Worm (Caenorhabditis elegans) whole organism, L2 larva: ENCODE data around the gene C28G1.6.

ENCODE experiments used
- C34F6.9 ChIP-seq: fragments of 150-350 bp; optimal IDR thresholded peaks from 2 replicates; lab custom pipeline; 2014; ENCODE audit warnings: missing biosample characterization, missing genetic modification characterization
- F13H6.1 ChIP-seq: sonication (generic microtip); optimal IDR thresholded peaks from 2 replicates; lab custom pipeline; 2016; ENCODE audit warnings: missing genetic modification characterization, missing compliant biosample characterization
- ZK546.5 ChIP-seq: sonication (generic microtip); optimal IDR thresholded peaks from 2 replicates; lab custom pipeline; 2017; ENCODE audit warnings: missing biosample characterization, missing genetic modification characterization
- alr-1 ChIP-seq: fragments of 150-350 bp; optimal IDR thresholded peaks from 2 replicates; lab custom pipeline; 2014; ENCODE audit warnings: missing biosample characterization, missing genetic modification characterization
- aly-2 ChIP-seq: fragments of 150-350 bp; optimal IDR thresholded peaks from 2 replicates; lab custom pipeline; 2014; ENCODE audit warnings: missing biosample characterization, missing genetic modification characterization
- blmp-1 ChIP-seq: sonication (generic microtip); optimal IDR thresholded peaks from 2 replicates; lab custom pipeline; 2017; ENCODE audit warnings: missing genetic modification characterization, mild to moderate bottlenecking, missing compliant biosample characterization, antibody characterized with exemption, moderate library complexity; ENCODE audit not compliant: insufficient read depth
- ceh-82 ChIP-seq: fragments of 150-350 bp; optimal IDR thresholded peaks from 2 replicates; lab custom pipeline; 2014; ENCODE audit warnings: missing biosample characterization, missing genetic modification characterization
- crh-2 ChIP-seq: sonication (generic microtip); optimal IDR thresholded peaks from 2 replicates; lab custom pipeline; 2017; ENCODE audit warnings: missing biosample characterization, missing genetic modification characterization
- dmd-4 ChIP-seq: sonication (generic microtip); optimal IDR thresholded peaks from 2 replicates; lab custom pipeline; 2017; ENCODE audit warnings: missing biosample characterization, missing genetic modification characterization
- egl-27 ChIP-seq: sonication (generic microtip); optimal IDR thresholded peaks from 3 replicates; lab custom pipeline; 2017; ENCODE audit warnings: missing biosample characterization, missing genetic modification reagents, missing genetic modification characterization
- elt-1 ChIP-seq: fragments of 150-350 bp; optimal IDR thresholded peaks from 2 replicates; lab custom pipeline; 2014; ENCODE audit warnings: missing biosample characterization, missing genetic modification characterization
- elt-3 ChIP-seq: sonication (generic microtip); optimal IDR thresholded peaks from 2 replicates; lab custom pipeline; 2017; ENCODE audit warnings: missing biosample characterization, missing genetic modification characterization
- fos-1 ChIP-seq: fragments of 150-350 bp; optimal IDR thresholded peaks from 2 replicates; lab custom pipeline; 2014; ENCODE audit warnings: missing biosample characterization, missing genetic modification characterization
- gmeb-1 ChIP-seq: fragments of 150-350 bp; optimal IDR thresholded peaks from 2 replicates; lab custom pipeline; 2014; ENCODE audit warnings: missing biosample characterization, missing genetic modification characterization
- lsy-2 ChIP-seq, 2 experiments: fragments of 150-350 bp in 1 of 2; sonication (generic microtip) in 1 of 2; optimal IDR thresholded peaks; 2 replicates each; lab custom pipeline; 2014 to 2017; ENCODE audit warnings: missing biosample characterization in 2 of 2, missing genetic modification characterization in 2 of 2
- mab-5 ChIP-seq: fragments of 150-350 bp; optimal IDR thresholded peaks from 2 replicates; lab custom pipeline; 2014; ENCODE audit warnings: missing biosample characterization, missing genetic modification characterization
- mdl-1 ChIP-seq, 2 experiments: fragments of 150-350 bp in 1 of 2; sonication (generic microtip) in 1 of 2; optimal IDR thresholded peaks; 2 replicates each; lab custom pipeline; 2017; ENCODE audit warnings: missing biosample characterization in 2 of 2, missing genetic modification characterization in 2 of 2
- nhr-10 ChIP-seq: sonication (generic microtip); optimal IDR thresholded peaks from 2 replicates; lab custom pipeline; 2017; ENCODE audit warnings: missing biosample characterization, missing genetic modification characterization
- nhr-12 ChIP-seq: fragments of 150-350 bp; optimal IDR thresholded peaks from 2 replicates; lab custom pipeline; 2014; ENCODE audit warnings: missing biosample characterization, missing genetic modification characterization
- nhr-129 ChIP-seq: fragments of 150-350 bp; optimal IDR thresholded peaks from 2 replicates; lab custom pipeline; 2014; ENCODE audit warnings: missing biosample characterization, missing genetic modification characterization
- nhr-237 ChIP-seq: fragments of 150-350 bp; optimal IDR thresholded peaks from 2 replicates; lab custom pipeline; 2014; ENCODE audit warnings: missing biosample characterization, missing genetic modification characterization
- nhr-25 ChIP-seq: fragments of 150-350 bp; sonication (generic microtip); optimal IDR thresholded peaks from 3 replicates; lab custom pipeline; 2014; ENCODE audit warnings: missing biosample characterization, missing genetic modification characterization
- nhr-6 ChIP-seq: fragments of 150-350 bp; optimal IDR thresholded peaks from 2 replicates; lab custom pipeline; 2014; ENCODE audit warnings: missing biosample characterization, missing genetic modification characterization
- nhr-77 ChIP-seq: fragments of 150-350 bp; optimal IDR thresholded peaks from 2 replicates; lab custom pipeline; 2014; ENCODE audit warnings: missing biosample characterization, missing genetic modification characterization
- peb-1 ChIP-seq: fragments of 150-350 bp; optimal IDR thresholded peaks from 2 replicates; lab custom pipeline; 2014; ENCODE audit warnings: missing biosample characterization, missing genetic modification characterization
- sem-4 ChIP-seq: fragments of 150-350 bp; optimal IDR thresholded peaks from 2 replicates; lab custom pipeline; 2014; ENCODE audit warnings: missing biosample characterization, missing genetic modification reagents, missing genetic modification characterization
- skn-1 ChIP-seq: sonication (generic microtip); optimal IDR thresholded peaks from 2 replicates; lab custom pipeline; 2017; ENCODE audit warnings: missing biosample characterization, missing genetic modification characterization
- sma-3 ChIP-seq: sonication (generic microtip); optimal IDR thresholded peaks from 2 replicates; lab custom pipeline; 2016; ENCODE audit warnings: missing genetic modification reagents, missing genetic modification characterization, missing compliant biosample characterization
- sma-9 ChIP-seq, 2 experiments: fragments of 150-350 bp in 1 of 2; sonication (generic microtip) in 1 of 2; optimal IDR thresholded peaks; 2 replicates each; lab custom pipeline; 2014 to 2016; ENCODE audit warnings: missing genetic modification characterization in 2 of 2, mild to moderate bottlenecking in 1 of 2, missing biosample characterization in 1 of 2, missing compliant biosample characterization in 1 of 2, missing genetic modification reagents in 1 of 2, moderate library complexity in 1 of 2
- snpc-4 ChIP-seq: fragments of 150-350 bp; optimal IDR thresholded peaks from 2 replicates; lab custom pipeline; 2014; ENCODE audit warnings: missing biosample characterization, missing genetic modification characterization
- unc-39 ChIP-seq: fragments of 150-350 bp; optimal IDR thresholded peaks from 2 replicates; lab custom pipeline; 2014; ENCODE audit warnings: missing biosample characterization, missing genetic modification characterization
- unc-55 ChIP-seq: fragments of 150-350 bp; sonication (generic microtip); optimal IDR thresholded peaks from 3 replicates; lab custom pipeline; 2014; ENCODE audit warnings: missing biosample characterization, missing genetic modification reagents, missing genetic modification characterization
- unc-62 ChIP-seq: fragments of 150-350 bp; optimal IDR thresholded peaks from 2 replicates; lab custom pipeline; 2014; ENCODE audit warnings: missing biosample characterization, missing genetic modification reagents, missing genetic modification characterization
- ztf-4 ChIP-seq: fragments of 150-350 bp; optimal IDR thresholded peaks from 2 replicates; lab custom pipeline; 2014; ENCODE audit warnings: missing biosample characterization, missing genetic modification characterization

The C28G1.6 gene

DNA sequence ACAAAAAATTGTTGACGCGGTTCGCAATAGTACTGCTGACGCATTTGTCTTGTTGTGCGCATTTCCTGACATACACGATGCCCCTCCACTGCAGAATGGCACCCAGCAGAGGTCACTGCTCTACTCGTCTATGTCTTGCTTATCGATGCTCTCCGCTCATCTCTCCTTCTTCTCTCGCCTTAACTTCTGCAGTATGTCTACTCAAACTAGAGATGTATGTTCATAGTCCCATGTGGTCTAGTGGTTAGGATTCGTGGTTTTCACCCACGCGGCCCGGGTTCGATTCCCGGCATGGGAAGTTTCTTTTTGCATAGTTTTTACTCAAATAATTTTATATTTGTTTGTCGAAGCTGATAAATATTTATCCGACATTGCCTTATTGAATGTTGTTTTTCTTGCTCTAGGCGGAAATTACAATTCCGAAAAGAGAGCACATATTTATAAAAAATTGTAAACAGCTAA, 4.9 kb upstream of the C28G1.6 start, which contains the start of gene C28G1.2 (continued):
- peak; percentile 79 for TF ChIP-seq ztf-4 (tag; lab: Kevin White, UChicago)
- TF ChIP-seq lsy-2 (tag; optimal IDR thresholded peaks at IDR 0.05; lab: Kevin White, UChicago): peak; percentile 84 to 93
- TF ChIP-seq nhr-10 (tag; lab: Kevin White, UChicago): peak; percentile 45
- TF ChIP-seq alr-1 (tag; lab: Kevin White, UChicago): no peak
- TF ChIP-seq sma-9 (GFP tag; optimal IDR thresholded peaks at IDR 0.05; lab: Kevin White, UChicago): peak; percentile 95
- no peak for TF ChIP-seq sma-9 (tag; optimal IDR thresholded peaks at IDR 0.05; lab: Kevin White, UChicago)
- TF ChIP-seq fos-1: peak; percentile 65
- TF ChIP-seq unc-39 (tag; lab: Kevin White, UChicago): no peak
- peak; percentile 95 for TF ChIP-seq F13H6.1 (tag; lab: Kevin White, UChicago)
- TF ChIP-seq egl-27 (tag; lab: Kevin White, UChicago): peak; percentile 94
- peak; percentile 58 for TF ChIP-seq blmp-1 (tag; lab: Kevin White, UChicago)
- TF ChIP-seq peb-1 (tag; lab: Kevin White, UChicago): peak; percentile 62
- TF ChIP-seq C34F6.9 (tag; lab: Kevin White, UChicago): peak; percentile 90
- TF ChIP-seq nhr-12 (tag; lab: Kevin White, UChicago): no peak
- TF ChIP-seq dmd-4 (tag; lab: Kevin White, UChicago): no peak
- peak; percentile 91 for TF ChIP-seq sma-3
- TF ChIP-seq snpc-4: peak; percentile 57
- TF ChIP-seq mdl-1 (tag; optimal IDR thresholded peaks at IDR 0.05; lab: Kevin White, UChicago): peak; percentile 44 to 85

DNA sequence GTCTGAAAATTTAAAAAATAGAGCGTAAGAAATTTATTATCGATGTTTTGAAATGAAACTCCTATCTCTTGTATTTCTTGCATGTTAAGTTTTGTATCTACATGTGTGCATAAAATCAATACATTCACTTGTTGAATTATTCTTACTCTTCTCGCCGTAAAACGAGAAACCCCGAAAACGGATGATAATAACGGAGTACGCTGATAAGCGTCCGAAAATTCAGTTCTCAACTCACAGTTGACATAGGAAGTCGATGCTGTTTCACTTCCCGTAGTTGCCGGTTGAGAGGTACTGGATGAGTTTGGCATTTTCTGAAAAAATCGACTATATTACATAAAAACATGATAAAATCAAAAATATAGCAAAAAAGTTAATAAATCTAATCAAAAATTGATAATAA, 4.3 kb upstream of the C28G1.6 start, which contains the start of gene sec-15:
sec-15 (minus strand) TSS at position 311 of the 400 bp plus-strand sequence.
- TF ChIP-seq sem-4 (tag; lab: Kevin White, UChicago) (no peak), peb-1 (tag; lab: Kevin White, UChicago) (no peak), F13H6.1 (tag; lab: Kevin White, UChicago) (no peak), sma-9 (GFP tag; optimal IDR thresholded peaks at IDR 0.05; lab: Kevin White, UChicago) (no peak), sma-9 (tag; optimal IDR thresholded peaks at IDR 0.05; lab: Kevin White, UChicago) (no peak), nhr-25 (tag; lab: Kevin White, UChicago) (no peak), elt-1 (tag; lab: Kevin White, UChicago) (no peak), fos-1 (no peak), alr-1 (tag; lab: Kevin White, UChicago) (no peak), skn-1 (tag; lab: Kevin White, UChicago) (no peak), nhr-237 (tag; lab: Kevin White, UChicago) (no peak), nhr-77 (tag; lab: Kevin White, UChicago) (no peak), elt-3 (tag; lab: Kevin White, UChicago) (no peak), nhr-6 (tag; lab: Kevin White, UChicago) (no peak), egl-27 (tag; lab: Kevin White, UChicago) (no peak), ceh-82 (tag; lab: Kevin White, UChicago) (no peak), C34F6.9 (tag; lab: Kevin White, UChicago) (no peak)

DNA sequence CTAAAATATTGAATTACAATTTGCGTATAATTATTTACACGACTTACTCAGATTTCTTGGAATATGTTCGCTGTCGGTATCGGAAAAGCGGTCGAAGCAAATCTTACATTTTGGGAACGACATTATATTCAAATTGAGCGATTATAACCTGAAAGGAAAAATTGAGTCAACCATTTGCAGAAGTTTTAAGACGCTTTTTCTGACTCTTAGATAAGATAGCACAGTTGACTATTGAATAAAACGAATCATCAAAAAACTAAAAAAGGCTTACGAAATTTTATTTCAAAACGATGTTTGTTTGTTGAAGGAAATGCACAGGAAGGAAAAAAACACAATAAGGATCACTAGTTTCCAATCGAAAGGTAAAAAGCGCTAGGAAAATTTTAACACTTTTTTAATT, 2.7 kb downstream of the C28G1.6 start, which contains the start of gene rcs-1:
rcs-1 (minus strand) TSS at position 176 of the 400 bp plus-strand sequence.
- TF ChIP-seq fos-1 (peak; percentile 71), mab-5 (tag; lab: Kevin White, UChicago) (no peak)

DNA sequence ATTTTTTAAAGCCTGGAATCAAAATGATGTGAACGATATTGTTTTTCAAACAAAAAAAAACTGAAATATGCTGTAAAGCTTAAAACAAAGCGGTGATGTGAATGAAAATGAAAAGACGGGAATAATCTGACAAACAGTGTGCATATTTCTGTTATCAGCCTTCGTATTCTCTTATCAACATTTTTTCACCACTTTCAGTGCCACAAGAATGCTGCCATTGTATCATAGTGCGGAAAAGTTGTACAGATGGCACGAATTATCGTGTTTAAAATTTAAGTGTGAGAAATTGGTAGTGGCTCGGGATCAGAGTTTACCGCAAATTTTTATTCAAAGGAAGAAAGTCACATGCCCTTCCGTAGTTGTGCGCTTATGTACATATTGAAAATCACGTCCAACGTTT, 6.6 kb downstream of the C28G1.6 start, which contains the start of gene ifd-1:
ifd-1 (minus strand) TSS at position 12 of the 400 bp plus-strand sequence.
- TF ChIP-seq gmeb-1 (tag; lab: Kevin White, UChicago) (no peak), aly-2 (tag; lab: Kevin White, UChicago) (no peak), F13H6.1 (tag; lab: Kevin White, UChicago) (peak; percentile 14), nhr-129 (tag; lab: Kevin White, UChicago) (peak; percentile 8), crh-2 (tag; lab: Kevin White, UChicago) (peak; percentile 54), sma-9 (GFP tag; optimal IDR thresholded peaks at IDR 0.05; lab: Kevin White, UChicago) (peak; percentile 61), sma-9 (tag; optimal IDR thresholded peaks at IDR 0.05; lab: Kevin White, UChicago) (no peak), blmp-1 (tag; lab: Kevin White, UChicago) (no peak), fos-1 (peak; percentile 96), nhr-12 (tag; lab: Kevin White, UChicago) (no peak)

DNA sequence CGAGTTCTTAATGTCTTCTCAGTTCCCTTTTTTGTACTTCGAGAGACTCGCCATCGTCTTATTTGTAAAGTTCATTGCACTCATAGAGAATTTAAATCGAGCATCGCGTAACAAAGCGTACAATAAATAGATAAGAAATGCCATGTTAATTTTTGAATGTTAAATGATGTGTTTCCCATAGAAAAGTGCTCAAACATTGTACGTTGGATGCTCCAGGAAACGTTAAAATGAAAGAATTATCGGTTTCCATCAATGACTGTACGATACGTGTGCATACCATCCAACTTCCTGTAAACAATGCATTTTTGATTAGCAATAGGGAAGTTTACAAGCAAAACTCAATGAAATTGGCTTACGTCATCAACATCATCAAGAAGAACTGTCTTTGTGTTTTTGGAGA, 10.4 kb downstream of the C28G1.6 start:
- TF ChIP-seq crh-2 (tag; lab: Kevin White, UChicago) (peak; percentile 68), unc-55 (GFP tag; lab: Kevin White, UChicago) (no peak), fos-1 (peak; percentile 92), sma-9 (GFP tag; optimal IDR thresholded peaks at IDR 0.05; lab: Kevin White, UChicago) (peak; percentile 23), sma-9 (tag; optimal IDR thresholded peaks at IDR 0.05; lab: Kevin White, UChicago) (no peak), ZK546.5 (tag; lab: Kevin White, UChicago) (no peak), unc-62 (GFP tag; lab: Kevin White, UChicago) (no peak), elt-3 (tag; lab: Kevin White, UChicago) (no peak), gmeb-1 (tag; lab: Kevin White, UChicago) (peak; percentile 3)
- TF ChIP-seq, all 48 proteins: peak for 4
